Fruit fly (Drosophila melanogaster) whole organism, embryonic: ENCODE measurements around the gene CG5815.

Experiments used
- Bdp1 ChIP-seq: fragments of 200-800 bp; sonication (Bioruptor generic); optimal IDR thresholded peaks from 3 replicates; lab custom pipeline; 2016; ENCODE audit warnings: missing biosample characterization, missing genetic modification characterization
- Bteb2 ChIP-seq: fragments of 200-800 bp; sonication (Bioruptor generic); optimal IDR thresholded peaks from 2 replicates; lab custom pipeline; 2016; ENCODE audit warnings: missing biosample characterization, missing genetic modification characterization
- CG10543 ChIP-seq: fragments of 200-800 bp; sonication (Bioruptor generic); optimal IDR thresholded peaks from 3 replicates; lab custom pipeline; 2017; ENCODE audit warnings: missing biosample characterization, mild to moderate bottlenecking, missing genetic modification characterization, moderate library complexity
- CG10979 ChIP-seq: fragments of 200-800 bp; sonication (Bioruptor generic); optimal IDR thresholded peaks from 2 replicates; lab custom pipeline; 2018; ENCODE audit warnings: missing biosample characterization, mild to moderate bottlenecking, missing genetic modification characterization, moderate library complexity
- CG11456 ChIP-seq: fragments of 200-800 bp; sonication (Bioruptor generic); IDR thresholded peaks from 3 replicates; pipeline ENCODE4 v1.3.6; 2022; ENCODE audit warnings: missing biosample characterization, missing genetic modification characterization
- CG11504 ChIP-seq: fragments of 200-800 bp; sonication (Bioruptor generic); optimal IDR thresholded peaks from 3 replicates; lab custom pipeline; 2019; ENCODE audit warnings: missing biosample characterization, mild to moderate bottlenecking, missing genetic modification characterization, moderate library complexity
- CG12071 ChIP-seq: fragments of 200-800 bp; sonication (Bioruptor generic); optimal IDR thresholded peaks from 3 replicates; lab custom pipeline; 2018; ENCODE audit warnings: missing biosample characterization, mild to moderate bottlenecking, missing genetic modification characterization
- CG12155 ChIP-seq: fragments of 200-800 bp; sonication (Bioruptor generic); optimal IDR thresholded peaks from 3 replicates; lab custom pipeline; 2016; ENCODE audit warnings: missing biosample characterization, missing genetic modification characterization
- CG1233 ChIP-seq: fragments of 200-800 bp; sonication (Bioruptor generic); optimal IDR thresholded peaks from 4 replicates; lab custom pipeline; 2018; ENCODE audit warnings: missing biosample characterization, mild to moderate bottlenecking, missing genetic modification characterization
- CG14014 ChIP-seq: fragments of 200-800 bp; sonication (Bioruptor generic); IDR thresholded peaks from 2 replicates; pipeline ENCODE4 v1.3.6; 2022; ENCODE audit warnings: missing biosample characterization, missing genetic modification characterization
- CG15011 ChIP-seq: fragments of 200-800 bp; sonication (Bioruptor generic); optimal IDR thresholded peaks from 3 replicates; lab custom pipeline; 2018; ENCODE audit warnings: missing biosample characterization, mild to moderate bottlenecking, missing genetic modification characterization
- CG2120 ChIP-seq: fragments of 200-800 bp; sonication (Bioruptor generic); optimal IDR thresholded peaks from 3 replicates; lab custom pipeline; 2016; ENCODE audit warnings: missing biosample characterization, missing genetic modification characterization
- CG2712 ChIP-seq: fragments of 200-800 bp; optimal IDR thresholded peaks from 3 replicates; lab custom pipeline; 2019; ENCODE audit warnings: missing biosample characterization, mild to moderate bottlenecking, missing genetic modification characterization, moderate library complexity
- CG43689 ChIP-seq: fragments of 200-800 bp; sonication (Bioruptor generic); IDR thresholded peaks from 2 replicates; pipeline ENCODE4 v1.3.6; 2022; ENCODE audit warnings: missing biosample characterization, missing genetic modification characterization
- CG6765 ChIP-seq: fragments of 200-800 bp; sonication (Bioruptor generic); optimal IDR thresholded peaks from 3 replicates; lab custom pipeline; 2017; ENCODE audit warnings: missing biosample characterization, mild to moderate bottlenecking, missing genetic modification characterization
- CG6813 ChIP-seq: fragments of 200-800 bp; sonication (Bioruptor generic); optimal IDR thresholded peaks from 2 replicates; lab custom pipeline; 2017; ENCODE audit warnings: missing biosample characterization, missing genetic modification characterization, mild to moderate bottlenecking, moderate library complexity, missing genetic modification reagents
- CG7556 ChIP-seq: fragments of 200-800 bp; sonication (Bioruptor generic); optimal IDR thresholded peaks from 2 replicates; lab custom pipeline; 2017; ENCODE audit warnings: missing biosample characterization, mild to moderate bottlenecking, missing genetic modification characterization
- CG7928 ChIP-seq: fragments of 200-800 bp; sonication (Bioruptor generic); optimal IDR thresholded peaks from 2 replicates; lab custom pipeline; 2017; ENCODE audit warnings: missing biosample characterization, mild to moderate bottlenecking, missing genetic modification characterization
- CG9817 ChIP-seq: fragments of 200-800 bp; sonication (Bioruptor generic); optimal IDR thresholded peaks from 2 replicates; lab custom pipeline; 2018; ENCODE audit warnings: missing biosample characterization, mild to moderate bottlenecking, missing genetic modification characterization, moderate library complexity
- CHES-1-like ChIP-seq: fragments of 200-800 bp; sonication (Bioruptor generic); optimal IDR thresholded peaks from 2 replicates; lab custom pipeline; 2016; ENCODE audit warnings: missing biosample characterization, missing genetic modification characterization
- Camta ChIP-seq: fragments of 200-800 bp; sonication (Bioruptor generic); optimal IDR thresholded peaks from 2 replicates; lab custom pipeline; 2016; ENCODE audit warnings: missing biosample characterization, missing genetic modification characterization
- Dbx ChIP-seq: fragments of 200-800 bp; sonication (Bioruptor generic); IDR thresholded peaks from 3 replicates; pipeline ENCODE4 v1.3.6; 2022; ENCODE audit warnings: missing biosample characterization, missing genetic modification characterization
- HHEX ChIP-seq: fragments of 200-800 bp; sonication (Bioruptor generic); optimal IDR thresholded peaks from 3 replicates; lab custom pipeline; 2017; ENCODE audit warnings: missing biosample characterization, mild to moderate bottlenecking, missing genetic modification characterization, missing genetic modification reagents
- HLH54F ChIP-seq: fragments of 200-800 bp; sonication (Bioruptor generic); optimal IDR thresholded peaks from 3 replicates; lab custom pipeline; 2016; ENCODE audit warnings: missing biosample characterization, missing genetic modification characterization
- Mrtf ChIP-seq: fragments of 200-800 bp; sonication (Bioruptor generic); IDR thresholded peaks from 3 replicates; pipeline ENCODE4 v1.3.6; 2022; ENCODE audit warnings: missing biosample characterization, missing genetic modification characterization
- Nf-YB ChIP-seq: fragments of 200-800 bp; sonication (Bioruptor generic); optimal IDR thresholded peaks from 3 replicates; lab custom pipeline; 2019; ENCODE audit warnings: missing biosample characterization, mild to moderate bottlenecking, missing genetic modification characterization, moderate library complexity
- Pdp1 ChIP-seq, 2 experiments: fragments of 200-800 bp; sonication (Bioruptor generic); optimal IDR thresholded peaks; 3 replicates each; lab custom pipeline; 2016; ENCODE audit warnings: missing biosample characterization in 2 of 2, missing genetic modification characterization in 2 of 2, mild to moderate bottlenecking in 1 of 2, moderate library complexity in 1 of 2
- Sox102F ChIP-seq: fragments of 200-800 bp; sonication (Bioruptor generic); optimal IDR thresholded peaks from 2 replicates; lab custom pipeline; 2018; ENCODE audit warnings: missing biosample characterization, mild to moderate bottlenecking, missing genetic modification characterization, moderate library complexity
- Xbp1 ChIP-seq: fragments of 200-800 bp; sonication (Bioruptor generic); optimal IDR thresholded peaks from 3 replicates; lab custom pipeline; 2016; ENCODE audit warnings: missing biosample characterization, mild to moderate bottlenecking, missing genetic modification characterization
- ab ChIP-seq: fragments of 200-800 bp; sonication (Bioruptor generic); optimal IDR thresholded peaks from 2 replicates; lab custom pipeline; 2016; ENCODE audit warnings: missing biosample characterization, missing genetic modification characterization
- caup ChIP-seq: fragments of 200-800 bp; sonication (Bioruptor generic); optimal IDR thresholded peaks from 3 replicates; lab custom pipeline; 2017; ENCODE audit warnings: missing biosample characterization, mild to moderate bottlenecking, missing genetic modification characterization, moderate library complexity; ENCODE audit not compliant: severe bottlenecking
- chinmo ChIP-seq: fragments of 200-800 bp; sonication (Bioruptor generic); IDR thresholded peaks from 4 replicates; pipeline ENCODE4 v1.3.6; 2022; ENCODE audit warnings: missing biosample characterization, missing genetic modification characterization; ENCODE audit not compliant: partially characterized antibody
- crol ChIP-seq: fragments of 200-800 bp; sonication (Bioruptor generic); IDR thresholded peaks from 2 replicates; pipeline ENCODE4 v1.3.6; 2022; ENCODE audit warnings: missing biosample characterization, missing genetic modification characterization
- cwo ChIP-seq: fragments of 200-800 bp; sonication (Bioruptor generic); optimal IDR thresholded peaks from 3 replicates; lab custom pipeline; 2017; ENCODE audit warnings: missing biosample characterization, missing genetic modification characterization, mild to moderate bottlenecking, moderate library complexity, missing genetic modification reagents
- grn ChIP-seq: fragments of 200-800 bp; sonication (Bioruptor generic); optimal IDR thresholded peaks from 3 replicates; lab custom pipeline; 2017; ENCODE audit warnings: missing biosample characterization, missing genetic modification characterization
- hkb ChIP-seq, 2 experiments: fragments of 200-800 bp in 1 of 2; fragments of >200 bp in 1 of 2; sonication (Bioruptor generic) in 1 of 2; IDR thresholded peaks in 1 of 2; optimal IDR thresholded peaks in 1 of 2; 2 replicates each; pipeline versions ENCODE4 v1.3.6 to Lab custom; 2017 to 2022; ENCODE audit warnings: missing biosample characterization in 1 of 2, missing genetic modification characterization in 1 of 2
- lilli ChIP-seq: fragments of 200-800 bp; sonication (Bioruptor generic); optimal IDR thresholded peaks from 3 replicates; lab custom pipeline; 2016; ENCODE audit warnings: missing biosample characterization, missing genetic modification characterization
- lola ChIP-seq, 3 experiments: fragments of >200 bp in 2 of 3; fragments of 200-800 bp in 1 of 3; sonication (Bioruptor generic) in 1 of 3; optimal IDR thresholded peaks; 2 replicates each; lab custom pipeline; 2017 to 2019; ENCODE audit warnings: missing biosample characterization in 3 of 3, missing genetic modification characterization in 3 of 3, mild to moderate bottlenecking in 1 of 3, moderate library complexity in 1 of 3
- pan ChIP-seq, 4 experiments: fragments of >200 bp in 3 of 4; fragments of 200-800 bp in 1 of 4; sonication (Bioruptor generic) in 1 of 4; optimal IDR thresholded peaks in 3 of 4; IDR thresholded peaks in 1 of 4; 2 replicates each; pipeline versions ENCODE4 v1.3.6 to Lab custom; 2017 to 2022; ENCODE audit warnings: missing biosample characterization in 2 of 4, missing genetic modification characterization in 2 of 4, mixed read lengths in 1 of 4
- pfk ChIP-seq: fragments of 200-800 bp; sonication (Bioruptor generic); optimal IDR thresholded peaks from 2 replicates; lab custom pipeline; 2018; ENCODE audit warnings: missing biosample characterization, mild to moderate bottlenecking, missing genetic modification characterization, moderate library complexity
- sc ChIP-seq, 3 experiments: fragments of >200 bp in 2 of 3; fragments of 200-800 bp in 1 of 3; sonication (Bioruptor generic) in 1 of 3; optimal IDR thresholded peaks; 2 replicates in 2 of 3; 3 replicates in 1 of 3; lab custom pipeline; 2017; ENCODE audit warnings: mild to moderate bottlenecking in 1 of 3, missing biosample characterization in 1 of 3, missing genetic modification characterization in 1 of 3, missing genetic modification reagents in 1 of 3
- sim ChIP-seq: fragments of 200-800 bp; sonication (Bioruptor generic); IDR thresholded peaks from 2 replicates; pipeline ENCODE4 v1.3.6; 2022; ENCODE audit warnings: missing biosample characterization, missing genetic modification characterization
- tap ChIP-seq: fragments of 200-800 bp; optimal IDR thresholded peaks from 3 replicates; lab custom pipeline; 2019; ENCODE audit warnings: missing biosample characterization, mild to moderate bottlenecking, missing genetic modification characterization, moderate library complexity
- usp ChIP-seq: fragments of >200 bp; optimal IDR thresholded peaks from 2 replicates; lab custom pipeline; 2017; ENCODE audit warnings: missing biosample characterization, missing genetic modification characterization
- vvl ChIP-seq: fragments of 200-800 bp; sonication (Bioruptor generic); IDR thresholded peaks from 2 replicates; pipeline ENCODE4 v1.3.6; 2022; ENCODE audit warnings: missing biosample characterization, missing genetic modification characterization

The CG5815 gene

DNA sequence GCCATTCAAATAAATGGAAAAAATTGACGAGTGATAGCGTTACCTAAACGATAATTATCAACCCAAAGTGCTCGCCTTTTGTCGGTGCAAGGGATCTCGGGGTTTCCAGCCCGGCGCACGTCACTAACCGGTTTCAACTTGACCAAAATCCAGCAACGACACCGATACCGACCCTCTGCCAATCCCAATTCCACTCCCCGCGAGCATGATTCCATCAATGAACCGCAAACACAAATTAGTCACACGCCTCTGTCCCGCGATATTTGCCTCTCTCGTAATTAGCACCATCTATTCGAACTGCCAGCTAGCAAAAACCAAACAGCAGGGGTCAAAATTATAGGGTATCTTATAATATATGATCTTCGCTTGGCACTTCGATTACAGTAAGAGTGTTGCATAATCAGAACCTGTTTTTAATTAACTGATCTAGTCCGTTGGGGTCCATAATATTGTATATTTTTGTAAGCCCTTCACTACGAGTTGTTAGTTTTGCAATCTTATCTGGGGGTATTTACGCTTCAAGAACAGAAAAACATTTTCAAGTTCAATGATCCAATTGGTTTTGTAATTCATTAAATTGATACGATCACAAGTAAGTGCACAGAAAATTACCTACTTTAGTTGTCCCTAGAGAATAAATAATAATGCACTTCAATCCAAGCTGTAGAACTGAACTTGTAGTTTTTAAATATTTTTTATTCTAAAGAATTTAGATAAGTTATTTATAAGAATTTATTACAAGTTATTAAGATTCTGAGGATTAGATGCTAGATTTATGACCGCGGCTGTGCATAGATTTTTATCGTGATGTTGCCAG, 40.9 kb downstream of the CG5815 start (continued):
- TF ChIP-seq CG6765 (GFP tag; lab: Kevin White, UChicago) (peak; percentile 29), CG11504 (peak; percentile 79), chinmo (peak; percentile 87; the same call in 2 of the 4 replicates), CHES-1-like (GFP tag; lab: Kevin White, UChicago) (peak; percentile 48), CG14014 (GFP tag; lab: Robert Waterston, UW) (0 out of 2 replicates have a peak, but pooled peaks have one; percentile 7), cwo (GFP tag; lab: Kevin White, UChicago) (peak; percentile 66), crol (GFP tag; lab: Robert Waterston, UW) (peak; percentile 80), hkb (optimal IDR thresholded peaks at IDR 0.05; lab: Kevin White, UChicago) (no peak), hkb (GFP tag; IDR thresholded peaks at IDR 0.05; lab: Robert Waterston, UW) (0 out of 2 replicates have a peak, but pooled peaks have one; percentile 12), sim (GFP tag; lab: Robert Waterston, UW) (no peak), CG10543 (peak; percentile 42), CG7928 (peak; percentile 28), Xbp1 (peak; percentile 1), pfk (GFP tag; lab: Kevin White, UChicago) (no peak), CG7556 (peak; percentile 67), CG2120 (GFP tag; lab: Kevin White, UChicago) (peak; percentile 69), CG2712 (tag; lab: Kevin White, UChicago) (peak; percentile 48), Bteb2 (no peak), Sox102F (GFP tag; lab: Kevin White, UChicago) (peak; percentile 25), pan (optimal IDR thresholded peaks at IDR 0.05; lab: Kevin White, UChicago) (no peak), pan (GFP tag; optimal IDR thresholded peaks at IDR 0.05 in 1 of 2, IDR thresholded peaks at IDR 0.05 in 1 of 2) (peak in 1 of 2 experiments; percentile 12), Mrtf (GFP tag; lab: Robert Waterston, UW) (0 out of 3 replicates have a peak, but pooled peaks have one; percentile 7), CG6813 (peak; percentile 9), lola (GFP tag; optimal IDR thresholded peaks at IDR 0.05; lab: Kevin White, UChicago) (peak in 1 of 3 experiments; percentile 34), CG10979 (tag; lab: Kevin White, UChicago) (peak; percentile 12), CG9817 (tag; lab: Kevin White, UChicago) (peak; percentile 35), grn (GFP tag; lab: Kevin White, UChicago) (peak; percentile 42), ab (GFP tag; lab: Kevin White, UChicago) (no peak), CG12071 (GFP tag; lab: Kevin White, UChicago) (no peak), caup (GFP tag; lab: Kevin White, UChicago) (peak; percentile 67), usp (GFP tag; lab: Kevin White, UChicago) (no peak), sc (optimal IDR thresholded peaks at IDR 0.05; lab: Kevin White, UChicago) (no peak), sc (GFP tag; optimal IDR thresholded peaks at IDR 0.05; lab: Kevin White, UChicago) (peak; percentile 3), CG11456 (GFP tag; lab: Robert Waterston, UW) (no peak), tap (peak; percentile 26), Camta (GFP tag; lab: Kevin White, UChicago) (peak; percentile 16), HHEX (GFP tag; lab: Kevin White, UChicago) (peak; percentile 23), CG12155 (peak; percentile 13), lilli (peak; percentile 73), CG1233 (GFP tag; lab: Kevin White, UChicago) (peak; percentile 58), Nf-YB (peak; percentile 42), HLH54F (GFP tag; lab: Kevin White, UChicago) (peak; percentile 37), Pdp1 (GFP tag; optimal IDR thresholded peaks at IDR 0.05; lab: Kevin White, UChicago) (peak; percentile 33 to 78), Dbx (GFP tag; lab: Robert Waterston, UW) (0 out of 3 replicates have a peak, but pooled peaks have one; percentile 12), vvl (0 out of 2 replicates have a peak, but pooled peaks have one; percentile 45), CG43689 (GFP tag; lab: Robert Waterston, UW) (no peak), Bdp1 (GFP tag; lab: Kevin White, UChicago) (no peak), CG15011 (GFP tag; lab: Kevin White, UChicago) (peak; percentile 26)
